Fruit fly (Drosophila melanogaster) whole organism, embryonic: ENCODE data around the gene SmydA-2.

Experiments used
- CG11723 ChIP-seq: fragments of 200-800 bp; sonication (Bioruptor generic); optimal IDR thresholded peaks from 2 replicates; lab custom pipeline; 2017; ENCODE audit warnings: missing biosample characterization, mild to moderate bottlenecking, missing genetic modification characterization
- CG16779 ChIP-seq: fragments of 200-800 bp; sonication (Bioruptor generic); IDR thresholded peaks from 2 replicates; pipeline ENCODE4 v1.3.6; 2022; ENCODE audit warnings: missing biosample characterization, missing genetic modification characterization
- CG7372 ChIP-seq: fragments of 200-800 bp; sonication (Bioruptor generic); IDR thresholded peaks from 2 replicates; pipeline ENCODE4 v1.3.6; 2022; ENCODE audit warnings: missing biosample characterization, missing genetic modification characterization
- CG8478 ChIP-seq: fragments of >200 bp; optimal IDR thresholded peaks from 2 replicates; lab custom pipeline; 2018
- zen ChIP-seq: fragments of 200-800 bp; sonication (Bioruptor generic); optimal IDR thresholded peaks from 3 replicates; lab custom pipeline; 2018; ENCODE audit warnings: missing biosample characterization, mild to moderate bottlenecking, missing genetic modification characterization, moderate library complexity

dm6 chr3L:19046389-19047042, 43.5 kb upstream of the SmydA-2 start:
- TF ChIP-seq zen (tag; lab: Kevin White, UChicago) = no peak
- no peak for TF ChIP-seq CG16779 (GFP tag; lab: Robert Waterston, UW)
- TF ChIP-seq CG8478 = no peak
- no peak for TF ChIP-seq CG11723 (GFP tag; lab: Kevin White, UChicago)
- TF ChIP-seq CG7372 (GFP tag; lab: Robert Waterston, UW) = no peak
